Worm (Caenorhabditis elegans) whole organism, midembryonic: Measurements from ENCODE around the gene fbxb-74.

ENCODE experiments used
- T22C8.4 ChIP-seq: fragments of 200-800 bp; sonication (Bioruptor generic); IDR thresholded peaks from 2 replicates; pipeline ENCODE4 v1.3.6; 2022; ENCODE audit warnings: missing genetic modification characterization, missing compliant biosample characterization
- cog-1 ChIP-seq: sonication (generic microtip); optimal IDR thresholded peaks from 2 replicates; lab custom pipeline; 2016; ENCODE audit warnings: missing genetic modification characterization, missing compliant biosample characterization
- flt-1 ChIP-seq: fragments of 200-800 bp; sonication (Bioruptor generic); IDR thresholded peaks from 2 replicates; pipeline ENCODE4 v1.3.6; 2022; ENCODE audit warnings: missing genetic modification characterization, missing compliant biosample characterization
- klf-2 ChIP-seq: fragments of 200-800 bp; sonication (Bioruptor generic); conservative IDR thresholded peaks from 2 replicates; pipeline ENCODE4 v1.3.6; 2022; ENCODE audit warnings: missing genetic modification reagents, missing genetic modification characterization, missing compliant biosample characterization
- ref-1 ChIP-seq: fragments of 200-800 bp; sonication (Bioruptor generic); conservative IDR thresholded peaks from 2 replicates; pipeline ENCODE4 v1.3.6; 2022; ENCODE audit warnings: missing genetic modification reagents, missing genetic modification characterization, missing compliant biosample characterization
- tab-1 ChIP-seq: fragments of 200-800 bp; sonication (Bioruptor generic); IDR thresholded peaks from 2 replicates; pipeline ENCODE4 v1.3.6; 2022; ENCODE audit warnings: missing genetic modification characterization, missing compliant biosample characterization
- ztf-23 ChIP-seq: fragments of 200-800 bp; sonication (Bioruptor generic); IDR thresholded peaks from 2 replicates; pipeline ENCODE4 v1.3.6; 2022; ENCODE audit warnings: missing genetic modification reagents, missing genetic modification characterization, missing compliant biosample characterization
- ztf-29 ChIP-seq: fragments of 200-800 bp; sonication (Bioruptor generic); IDR thresholded peaks from 2 replicates; pipeline ENCODE4 v1.3.6; 2022; ENCODE audit warnings: missing genetic modification reagents, missing genetic modification characterization, missing compliant biosample characterization

DNA sequence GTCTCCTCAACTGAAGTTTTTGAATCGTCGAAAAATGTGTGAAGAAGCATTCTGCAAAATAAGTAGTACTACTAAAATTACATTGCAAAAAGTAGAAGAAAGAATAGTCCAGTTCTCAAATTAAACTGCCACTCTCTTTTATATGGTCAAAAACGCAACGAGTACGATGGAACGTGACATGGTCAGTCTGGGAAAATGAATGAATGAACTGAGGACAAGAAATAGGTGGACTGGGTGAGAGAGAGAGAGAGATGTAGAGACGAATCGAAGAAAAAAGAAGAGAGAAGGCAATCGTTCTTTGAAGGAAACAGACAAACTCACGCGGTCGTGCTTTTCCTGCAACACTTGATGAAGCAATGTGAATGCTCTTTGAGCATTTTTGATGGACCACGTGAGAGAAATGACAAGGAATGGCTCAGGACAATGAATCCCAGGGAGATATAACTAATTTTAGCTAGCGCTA is 38.0 kb upstream of the fbxb-74 start, which contains the start of gene M01H9.3:
- no peak for TF ChIP-seq T22C8.4 (GFP tag; lab: Robert Waterston, UW)
- TF ChIP-seq flt-1 (GFP tag; lab: Robert Waterston, UW): no peak
- no peak for TF ChIP-seq tab-1 (GFP tag; lab: Robert Waterston, UW)
- TF ChIP-seq klf-2: no peak
- TF ChIP-seq ztf-23 (GFP tag; lab: Robert Waterston, UW): no peak
- no peak for TF ChIP-seq cog-1 (tag; lab: Kevin White, UChicago)
- no peak for TF ChIP-seq ref-1 (GFP tag; lab: Robert Waterston, UW)
- TF ChIP-seq ztf-29 (GFP tag; lab: Robert Waterston, UW): no peak
